ENCODE assay signal across 1 fruit fly cellular context in genomic region chr2L:6794418-6794793, dm6.
TF ChIP-seq lines count a peak whose summit lies in the region.

No protein-coding gene starts in this region.

TF ChIP-seq in whole organism, embryonic, 481 proteins besides CTCF, POLR2A, EP300 and RAD21 (continued from another document):
- TF ChIP-seq CG16779 (GFP tag; IDR thresholded peaks at IDR 0.05; lab: Robert Waterston, UW): 0 out of 2 replicates have a peak, but pooled peaks have one; percentile 16
- no peak for TF ChIP-seq CG8290 (GFP tag; optimal IDR thresholded peaks at IDR 0.05; lab: Kevin White, UChicago)
- TF ChIP-seq CG8290 (tag; optimal IDR thresholded peaks at IDR 0.05; lab: Kevin White, UChicago): peak in 1 of 2 experiments; percentile 14
- peak; percentile 14; the same call in 1 of the 2 replicates for TF ChIP-seq amos (GFP tag; IDR thresholded peaks at IDR 0.05; lab: Robert Waterston, UW; ENCODE audit: partially characterized antibody)
- no peak for TF ChIP-seq Dll (GFP tag; IDR thresholded peaks at IDR 0.05; lab: Robert Waterston, UW; ENCODE audit: partially characterized antibody)
- peak; percentile 54 for TF ChIP-seq Med (GFP tag; lab: Kevin White, UChicago)
- TF ChIP-seq hbn (GFP tag; IDR thresholded peaks at IDR 0.05; lab: Robert Waterston, UW; ENCODE audit: partially characterized antibody): 0 out of 2 replicates have a peak, but pooled peaks have one; percentile 31
- TF ChIP-seq Mes4 (GFP tag; optimal IDR thresholded peaks at IDR 0.05; lab: Kevin White, UChicago): no peak
- no peak for TF ChIP-seq CG6272 (GFP tag; IDR thresholded peaks at IDR 0.05; lab: Robert Waterston, UW)
- no peak for TF ChIP-seq sug (tag; optimal IDR thresholded peaks at IDR 0.05; lab: Kevin White, UChicago)
- TF ChIP-seq Stat92E (GFP tag; optimal IDR thresholded peaks at IDR 0.05; lab: Kevin White, UChicago): peak in 1 of 3 experiments; percentile 8
- TF ChIP-seq gcm2 (GFP tag; optimal IDR thresholded peaks at IDR 0.05; lab: Kevin White, UChicago): no peak
- TF ChIP-seq CG10543 (GFP tag; optimal IDR thresholded peaks at IDR 0.05; lab: Kevin White, UChicago): peak; percentile 20
- peak; percentile 89 for TF ChIP-seq Jarid2 (GFP tag; optimal IDR thresholded peaks at IDR 0.05; lab: Kevin White, UChicago)
- no peak for TF ChIP-seq al (GFP tag; IDR thresholded peaks at IDR 0.05; lab: Robert Waterston, UW)
- TF ChIP-seq CG11560 (tag; IDR thresholded peaks at IDR 0.05; lab: Robert Waterston, UW): no peak
- TF ChIP-seq CG9727 (GFP tag; optimal IDR thresholded peaks at IDR 0.05; lab: Kevin White, UChicago): no peak
- no peak for TF ChIP-seq Usf (GFP tag; optimal IDR thresholded peaks at IDR 0.05; lab: Kevin White, UChicago)
- peak; percentile 48; the same call in 1 of the 3 replicates for TF ChIP-seq Opbp (GFP tag; IDR thresholded peaks at IDR 0.05; lab: Robert Waterston, UW; ENCODE audit: partially characterized antibody)
- TF ChIP-seq knrl (GFP tag; IDR thresholded peaks at IDR 0.05; lab: Robert Waterston, UW; ENCODE audit: partially characterized antibody): 0 out of 3 replicates have a peak, but pooled peaks have one; percentile 35
- no peak for TF ChIP-seq gsb-n (tag; optimal IDR thresholded peaks at IDR 0.05; lab: Kevin White, UChicago)
- TF ChIP-seq CG13287 (GFP tag; IDR thresholded peaks at IDR 0.05; lab: Robert Waterston, UW; ENCODE audit: partially characterized antibody): no peak
- TF ChIP-seq CG1024 (GFP tag; IDR thresholded peaks at IDR 0.05; lab: Robert Waterston, UW): no peak
- TF ChIP-seq CG10321 (GFP tag; IDR thresholded peaks at IDR 0.05; lab: Robert Waterston, UW): no peak
- no peak for TF ChIP-seq hb (GFP tag; IDR thresholded peaks at IDR 0.05; lab: Robert Waterston, UW; ENCODE audit: partially characterized antibody)
- peak; percentile 33 for TF ChIP-seq cg (GFP tag; optimal IDR thresholded peaks at IDR 0.05; lab: Kevin White, UChicago)
- TF ChIP-seq bbx (GFP tag; IDR thresholded peaks at IDR 0.05; lab: Robert Waterston, UW; ENCODE audit: partially characterized antibody): peak; percentile 35
- peak; percentile 97 for TF ChIP-seq CG3163 (GFP tag; optimal IDR thresholded peaks at IDR 0.05; lab: Kevin White, UChicago)
- no peak for TF ChIP-seq Chrac-16 (GFP tag; optimal IDR thresholded peaks at IDR 0.05; lab: Kevin White, UChicago)
- 0 out of 2 replicates have a peak, but pooled peaks have one; percentile 10 for TF ChIP-seq rib (GFP tag; IDR thresholded peaks at IDR 0.05; lab: Robert Waterston, UW)
- no peak for TF ChIP-seq CG2199 (GFP tag; IDR thresholded peaks at IDR 0.05; lab: Robert Waterston, UW)
- no peak for TF ChIP-seq disco-r (GFP tag; optimal IDR thresholded peaks at IDR 0.05; lab: Kevin White, UChicago)
- TF ChIP-seq HmgZ (tag; optimal IDR thresholded peaks at IDR 0.05; lab: Kevin White, UChicago): no peak
- TF ChIP-seq CG11085 (GFP tag; IDR thresholded peaks at IDR 0.05; lab: Robert Waterston, UW): no peak
- no peak for TF ChIP-seq Blimp-1 (GFP tag; optimal IDR thresholded peaks at IDR 0.05; lab: Kevin White, UChicago)
- TF ChIP-seq Trl (optimal IDR thresholded peaks at IDR 0.05; lab: Kevin White, UChicago): peak; percentile 2 to 68
- TF ChIP-seq Trl (GFP tag; optimal IDR thresholded peaks at IDR 0.05; lab: Kevin White, UChicago): no peak
- no peak for TF ChIP-seq stwl (tag; optimal IDR thresholded peaks at IDR 0.05; lab: Kevin White, UChicago)
- no peak for TF ChIP-seq kah (GFP tag; optimal IDR thresholded peaks at IDR 0.05; lab: Kevin White, UChicago)
- no peak for TF ChIP-seq CG17568 (GFP tag; optimal IDR thresholded peaks at IDR 0.05; lab: Kevin White, UChicago)
- peak; percentile 5 for TF ChIP-seq CG2678 (tag; optimal IDR thresholded peaks at IDR 0.05; lab: Kevin White, UChicago)
- peak; percentile 22 for TF ChIP-seq nom (GFP tag; optimal IDR thresholded peaks at IDR 0.05; lab: Kevin White, UChicago)
- TF ChIP-seq CG7839 (tag; optimal IDR thresholded peaks at IDR 0.05; lab: Kevin White, UChicago): no peak
- peak; percentile 74; the same call in 1 of the 4 replicates for TF ChIP-seq chinmo (GFP tag; IDR thresholded peaks at IDR 0.05; lab: Robert Waterston, UW; ENCODE audit: partially characterized antibody)
- no peak for TF ChIP-seq CG12155 (GFP tag; optimal IDR thresholded peaks at IDR 0.05; lab: Kevin White, UChicago)
- TF ChIP-seq CG5180 (GFP tag; optimal IDR thresholded peaks at IDR 0.05; lab: Kevin White, UChicago): peak; percentile 78
- no peak for TF ChIP-seq CG6175 (GFP tag; IDR thresholded peaks at IDR 0.05; lab: Robert Waterston, UW)
- no peak for TF ChIP-seq B-H2 (GFP tag; optimal IDR thresholded peaks at IDR 0.05; lab: Kevin White, UChicago)
- no peak for TF ChIP-seq pan (optimal IDR thresholded peaks at IDR 0.05; lab: Kevin White, UChicago)
- TF ChIP-seq pan (GFP tag; optimal IDR thresholded peaks at IDR 0.05 in 1 of 2, IDR thresholded peaks at IDR 0.05 in 1 of 2): no peak
- peak; percentile 23; the same call in 1 of the 2 replicates for TF ChIP-seq vvl (GFP tag; IDR thresholded peaks at IDR 0.05; lab: Robert Waterston, UW)
